Worm (Caenorhabditis elegans) whole organism, L2 larva: ENCODE data around the gene spig-9.

ENCODE experiments used
- ZK546.5 ChIP-seq: sonication (generic microtip); optimal IDR thresholded peaks from 2 replicates; lab custom pipeline; 2017; ENCODE audit warnings: missing biosample characterization, missing genetic modification characterization
- fos-1 ChIP-seq: fragments of 150-350 bp; optimal IDR thresholded peaks from 2 replicates; lab custom pipeline; 2014; ENCODE audit warnings: missing biosample characterization, missing genetic modification characterization
- lsy-2 ChIP-seq, 2 experiments: fragments of 150-350 bp in 1 of 2; sonication (generic microtip) in 1 of 2; optimal IDR thresholded peaks; 2 replicates each; lab custom pipeline; 2014 to 2017; ENCODE audit warnings: missing biosample characterization in 2 of 2, missing genetic modification characterization in 2 of 2
- peb-1 ChIP-seq: fragments of 150-350 bp; optimal IDR thresholded peaks from 2 replicates; lab custom pipeline; 2014; ENCODE audit warnings: missing biosample characterization, missing genetic modification characterization
- sma-9 ChIP-seq, 2 experiments: fragments of 150-350 bp in 1 of 2; sonication (generic microtip) in 1 of 2; optimal IDR thresholded peaks; 2 replicates each; lab custom pipeline; 2014 to 2016; ENCODE audit warnings: missing genetic modification characterization in 2 of 2, mild to moderate bottlenecking in 1 of 2, missing biosample characterization in 1 of 2, missing compliant biosample characterization in 1 of 2, missing genetic modification reagents in 1 of 2, moderate library complexity in 1 of 2

ce11 chrV:13566967-13567366 lies 44.7 kb downstream of the spig-9 start:
- TF ChIP-seq peb-1 (tag; lab: Kevin White, UChicago) (no peak), lsy-2 (tag; optimal IDR thresholded peaks at IDR 0.05; lab: Kevin White, UChicago) (peak in 1 of 2 experiments; percentile 11), sma-9 (GFP tag; optimal IDR thresholded peaks at IDR 0.05; lab: Kevin White, UChicago) (no peak), sma-9 (tag; optimal IDR thresholded peaks at IDR 0.05; lab: Kevin White, UChicago) (no peak), fos-1 (tag; lab: Kevin White, UChicago) (no peak), ZK546.5 (tag; lab: Kevin White, UChicago) (no peak)
